Worm (Caenorhabditis elegans): ENCODE measurements around the gene T22C8.4.

T22C8.4 gene

DNA sequence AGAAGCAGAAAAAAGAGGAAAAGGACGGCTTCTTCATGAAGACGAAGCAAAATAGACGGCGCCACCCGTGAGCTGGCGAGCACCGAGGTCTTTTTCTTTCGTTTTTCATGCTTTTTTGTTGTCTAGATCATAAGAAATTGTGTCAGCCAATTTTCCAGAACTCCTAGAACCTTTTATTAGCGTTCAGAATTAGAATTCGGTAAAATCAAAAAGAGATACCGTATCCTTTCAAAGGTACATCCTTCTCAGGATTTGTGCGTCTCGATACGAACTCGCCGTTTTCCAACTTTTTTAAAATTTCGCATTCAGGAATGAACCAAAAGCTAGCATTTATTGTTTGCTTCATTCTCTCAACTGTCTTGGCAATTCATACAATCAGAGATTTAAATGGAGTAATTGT, 50.3 kb downstream of the T22C8.4 start, which contains the start of gene F54C9.7:
TSS of gene F54C9.7 (plus strand) at position 301 of the 400 bp plus-strand sequence.
- TF ChIP-seq nhr-12 (tag; optimal IDR thresholded peaks at IDR 0.05): no peak
- TF ChIP-seq swsn-7 (tag; optimal IDR thresholded peaks at IDR 0.05): no peak
- TF ChIP-seq fkh-4 (tag; optimal IDR thresholded peaks at IDR 0.05; ENCODE audit: borderline replicate concordance): no peak
- no peak for TF ChIP-seq lin-13 (GFP tag; optimal IDR thresholded peaks at IDR 0.05)
- no peak for TF ChIP-seq unc-62 (GFP tag; optimal IDR thresholded peaks at IDR 0.05)
- no peak for TF ChIP-seq grh-1 (GFP tag; IDR thresholded peaks at IDR 0.05)
- TF ChIP-seq ceh-63 (GFP tag; optimal IDR thresholded peaks at IDR 0.05): no peak
- no peak for TF ChIP-seq pqm-1 (tag; optimal IDR thresholded peaks at IDR 0.05)
- TF ChIP-seq ceh-82 (tag; optimal IDR thresholded peaks at IDR 0.05): no peak
- no peak for TF ChIP-seq alr-1 (tag; optimal IDR thresholded peaks at IDR 0.05; ENCODE audit: borderline replicate concordance)
- TF ChIP-seq C34B4.2 (tag; optimal IDR thresholded peaks at IDR 0.05): no peak
- TF ChIP-seq lsy-2 (tag; optimal IDR thresholded peaks at IDR 0.05): no peak

Data from whole organism, L1 larva.